Worm (Caenorhabditis elegans): ENCODE results near the gene sad-1.

DNA sequence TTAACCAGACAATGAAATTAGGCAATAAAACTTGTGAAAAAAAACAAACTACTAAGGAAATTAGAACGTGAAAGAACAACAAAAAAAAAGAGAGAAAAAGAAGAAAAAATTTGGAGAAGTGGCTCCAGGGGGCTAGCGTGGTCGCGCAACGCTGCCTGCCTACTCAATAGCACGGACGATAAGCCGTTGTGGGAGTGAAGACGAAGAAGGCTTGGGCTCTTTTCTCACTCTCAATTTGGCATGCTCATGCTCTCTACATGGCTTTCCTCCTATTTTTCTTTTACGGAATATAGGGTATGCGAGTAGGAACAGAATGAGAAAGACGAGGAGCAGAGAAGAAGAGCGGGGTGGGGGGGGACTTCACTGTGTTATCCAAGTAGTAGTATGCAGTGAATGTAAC, 1.8 kb upstream of the sad-1 start:
- TF ChIP-seq lin-13 (GFP tag; optimal IDR thresholded peaks at IDR 0.05) = no peak
- TF ChIP-seq skn-1 (tag; optimal IDR thresholded peaks at IDR 0.05) = no peak
- no peak for TF ChIP-seq dpl-1 (GFP tag; optimal IDR thresholded peaks at IDR 0.05)
- TF ChIP-seq dmd-8 (GFP tag; IDR thresholded peaks at IDR 0.05) = no peak
- no peak for TF ChIP-seq nhr-48 (tag; optimal IDR thresholded peaks at IDR 0.05)
- TF ChIP-seq nhr-11 (tag; optimal IDR thresholded peaks at IDR 0.05) = no peak
